Fruit fly (Drosophila melanogaster) whole organism, embryonic: Measurements from ENCODE around the gene Mocs1.

Experiments used
- Abd-B ChIP-seq: fragments of 200-800 bp; sonication (Bioruptor generic); optimal IDR thresholded peaks from 2 replicates; lab custom pipeline; 2018; ENCODE audit warnings: missing biosample characterization, mild to moderate bottlenecking, missing genetic modification characterization, moderate library complexity
- CG10462 ChIP-seq: fragments of 200-800 bp; sonication (Bioruptor generic); optimal IDR thresholded peaks from 2 replicates; lab custom pipeline; 2016; ENCODE audit warnings: missing biosample characterization, missing genetic modification characterization
- CG11695 ChIP-seq: fragments of 200-800 bp; sonication (Bioruptor generic); IDR thresholded peaks from 3 replicates; pipeline ENCODE4 v1.3.6; 2022; ENCODE audit warnings: missing biosample characterization, missing genetic modification characterization
- CG11723 ChIP-seq: fragments of 200-800 bp; sonication (Bioruptor generic); optimal IDR thresholded peaks from 2 replicates; lab custom pipeline; 2017; ENCODE audit warnings: missing biosample characterization, mild to moderate bottlenecking, missing genetic modification characterization
- CG13775 ChIP-seq: fragments of 200-800 bp; sonication (Bioruptor generic); optimal IDR thresholded peaks from 3 replicates; lab custom pipeline; 2017; ENCODE audit warnings: missing biosample characterization, mild to moderate bottlenecking, missing genetic modification characterization
- CG15011 ChIP-seq: fragments of 200-800 bp; sonication (Bioruptor generic); optimal IDR thresholded peaks from 3 replicates; lab custom pipeline; 2018; ENCODE audit warnings: missing biosample characterization, mild to moderate bottlenecking, missing genetic modification characterization
- CG1647 ChIP-seq: fragments of 200-800 bp; sonication (Bioruptor generic); optimal IDR thresholded peaks from 3 replicates; lab custom pipeline; 2016; ENCODE audit warnings: missing biosample characterization, missing genetic modification characterization
- CG17568 ChIP-seq: fragments of 200-800 bp; sonication (Bioruptor generic); optimal IDR thresholded peaks from 2 replicates; lab custom pipeline; 2018; ENCODE audit warnings: missing biosample characterization, mild to moderate bottlenecking, missing genetic modification characterization, moderate library complexity
- CG30431 ChIP-seq: fragments of 200-800 bp; sonication (Bioruptor generic); optimal IDR thresholded peaks from 2 replicates; lab custom pipeline; 2017; ENCODE audit warnings: missing biosample characterization, missing genetic modification characterization
- CG31365 ChIP-seq: fragments of 200-800 bp; sonication (Bioruptor generic); optimal IDR thresholded peaks from 2 replicates; lab custom pipeline; 2018; ENCODE audit warnings: missing biosample characterization, mild to moderate bottlenecking, missing genetic modification characterization
- CG34422 ChIP-seq: fragments of 200-800 bp; sonication (Bioruptor generic); IDR thresholded peaks from 3 replicates; pipeline ENCODE4 v1.3.6; 2022; ENCODE audit warnings: missing biosample characterization, missing genetic modification characterization
- CG4404 ChIP-seq: fragments of 200-800 bp; sonication (Bioruptor generic); IDR thresholded peaks from 2 replicates; pipeline ENCODE4 v1.3.6; 2022; ENCODE audit warnings: missing biosample characterization, missing genetic modification characterization
- CG6272 ChIP-seq: fragments of 200-800 bp; sonication (Bioruptor generic); IDR thresholded peaks from 2 replicates; pipeline ENCODE4 v1.3.6; 2022; ENCODE audit warnings: missing biosample characterization, missing genetic modification characterization
- CG8290 ChIP-seq, 3 experiments: fragments of 200-800 bp; sonication (Bioruptor generic); optimal IDR thresholded peaks; 2 replicates each; lab custom pipeline; 2016 to 2019; ENCODE audit warnings: missing biosample characterization in 3 of 3, missing genetic modification characterization in 3 of 3, mild to moderate bottlenecking in 2 of 3, moderate library complexity in 1 of 3
- CG9609 ChIP-seq: fragments of 200-800 bp; sonication (Bioruptor generic); optimal IDR thresholded peaks from 3 replicates; lab custom pipeline; 2016; ENCODE audit warnings: missing biosample characterization, missing genetic modification characterization
- CG9727 ChIP-seq: fragments of 200-800 bp; sonication (Bioruptor generic); optimal IDR thresholded peaks from 3 replicates; lab custom pipeline; 2017; ENCODE audit warnings: missing biosample characterization, mild to moderate bottlenecking, missing genetic modification characterization
- Chrac-16 ChIP-seq: fragments of 200-800 bp; sonication (Bioruptor generic); optimal IDR thresholded peaks from 3 replicates; lab custom pipeline; 2016; ENCODE audit warnings: missing biosample characterization, missing genetic modification characterization
- D19B ChIP-seq: fragments of 200-800 bp; sonication (Bioruptor generic); optimal IDR thresholded peaks from 2 replicates; lab custom pipeline; 2017; ENCODE audit warnings: missing biosample characterization, mild to moderate bottlenecking, missing genetic modification characterization
- Gug ChIP-seq: fragments of 200-800 bp; sonication (Bioruptor generic); IDR thresholded peaks from 4 replicates; pipeline ENCODE4 v1.3.6; 2022; ENCODE audit warnings: missing biosample characterization, missing genetic modification characterization
- Hmr ChIP-seq: fragments of 200-800 bp; sonication (Bioruptor generic); optimal IDR thresholded peaks from 3 replicates; lab custom pipeline; 2017; ENCODE audit warnings: mild to moderate bottlenecking, missing biosample characterization, missing genetic modification reagents, missing genetic modification characterization
- Lhr ChIP-seq: fragments of 200-800 bp; sonication (Bioruptor generic); optimal IDR thresholded peaks from 3 replicates; lab custom pipeline; 2017; ENCODE audit warnings: mild to moderate bottlenecking, missing biosample characterization, missing genetic modification reagents, missing genetic modification characterization
- Ravus ChIP-seq: fragments of 200-800 bp; sonication (Bioruptor generic); IDR thresholded peaks from 2 replicates; pipeline ENCODE4 v1.3.6; 2022; ENCODE audit warnings: missing biosample characterization, missing genetic modification characterization
- Xrp1 ChIP-seq: fragments of 200-800 bp; sonication (Bioruptor generic); IDR thresholded peaks from 2 replicates; pipeline ENCODE4 v1.3.6; 2022; ENCODE audit warnings: missing biosample characterization, missing genetic modification characterization
- cad ChIP-seq: fragments of >200 bp; optimal IDR thresholded peaks from 2 replicates; lab custom pipeline; 2017; ENCODE audit warnings: missing biosample characterization, missing genetic modification characterization
- disco-r ChIP-seq: fragments of 200-800 bp; sonication (Bioruptor generic); optimal IDR thresholded peaks from 2 replicates; lab custom pipeline; 2016; ENCODE audit warnings: missing biosample characterization, missing genetic modification characterization
- fd102C ChIP-seq: fragments of 200-800 bp; sonication (Bioruptor generic); optimal IDR thresholded peaks from 2 replicates; lab custom pipeline; 2018; ENCODE audit warnings: missing biosample characterization, mild to moderate bottlenecking, missing genetic modification characterization, moderate library complexity
- fd64A ChIP-seq: fragments of 200-800 bp; sonication (Bioruptor generic); optimal IDR thresholded peaks from 3 replicates; lab custom pipeline; 2018; ENCODE audit warnings: missing biosample characterization, mild to moderate bottlenecking, missing genetic modification characterization
- gsb ChIP-seq: fragments of 200-800 bp; sonication (Bioruptor generic); IDR thresholded peaks from 2 replicates; pipeline ENCODE4 v1.3.6; 2022; ENCODE audit warnings: missing biosample characterization, missing genetic modification characterization
- hbn ChIP-seq: fragments of 200-800 bp; sonication (Bioruptor generic); IDR thresholded peaks from 2 replicates; pipeline ENCODE4 v1.3.6; 2022; ENCODE audit warnings: missing biosample characterization, missing genetic modification characterization; ENCODE audit not compliant: partially characterized antibody
- jing ChIP-seq: fragments of 200-800 bp; sonication (Bioruptor generic); optimal IDR thresholded peaks from 2 replicates; lab custom pipeline; 2018; ENCODE audit warnings: missing biosample characterization, mild to moderate bottlenecking, missing genetic modification characterization
- kay ChIP-seq: fragments of 200-800 bp; sonication (Bioruptor generic); optimal IDR thresholded peaks from 2 replicates; lab custom pipeline; 2016; ENCODE audit warnings: missing biosample characterization, missing genetic modification characterization
- kni ChIP-seq: fragments of 200-800 bp; sonication (Bioruptor generic); optimal IDR thresholded peaks from 3 replicates; lab custom pipeline; 2017; ENCODE audit warnings: mild to moderate bottlenecking, missing biosample characterization, missing genetic modification reagents, missing genetic modification characterization
- maf-S ChIP-seq: fragments of 200-800 bp; sonication (Bioruptor generic); optimal IDR thresholded peaks from 2 replicates; lab custom pipeline; 2016; ENCODE audit warnings: missing biosample characterization, missing genetic modification characterization
- nerfin-2 ChIP-seq: fragments of 200-800 bp; sonication (Bioruptor generic); IDR thresholded peaks from 2 replicates; pipeline ENCODE4 v1.3.6; 2022; ENCODE audit warnings: missing biosample characterization, missing genetic modification characterization; ENCODE audit not compliant: partially characterized antibody
- nmo ChIP-seq: fragments of 200-800 bp; sonication (Bioruptor generic); optimal IDR thresholded peaks from 2 replicates; lab custom pipeline; 2018; ENCODE audit warnings: missing biosample characterization, mild to moderate bottlenecking, missing genetic modification characterization, moderate library complexity
- pita ChIP-seq: fragments of 200-800 bp; sonication (Bioruptor generic); optimal IDR thresholded peaks from 2 replicates; lab custom pipeline; 2017; ENCODE audit warnings: missing biosample characterization, mild to moderate bottlenecking, missing genetic modification characterization
- prd ChIP-seq, 3 experiments: fragments of >200 bp in 2 of 3; fragments of 200-800 bp in 1 of 3; sonication (Bioruptor generic) in 1 of 3; optimal IDR thresholded peaks in 2 of 3; IDR thresholded peaks in 1 of 3; 2 replicates in 2 of 3; 3 replicates in 1 of 3; pipeline versions ENCODE4 v1.3.6 to Lab custom; 2017 to 2022; ENCODE audit warnings: missing biosample characterization in 1 of 3, missing genetic modification characterization in 1 of 3
- pzg ChIP-seq: fragments of 200-800 bp; sonication (Bioruptor generic); optimal IDR thresholded peaks from 3 replicates; lab custom pipeline; 2018; ENCODE audit warnings: missing biosample characterization, mild to moderate bottlenecking, missing genetic modification characterization, moderate library complexity
- row ChIP-seq: fragments of 200-800 bp; sonication (Bioruptor generic); IDR thresholded peaks from 3 replicates; pipeline ENCODE4 v1.3.6; 2022; ENCODE audit warnings: missing biosample characterization, missing genetic modification characterization
- schlank ChIP-seq: fragments of 200-800 bp; sonication (Bioruptor generic); optimal IDR thresholded peaks from 2 replicates; lab custom pipeline; 2018; ENCODE audit warnings: missing biosample characterization, mild to moderate bottlenecking, missing genetic modification characterization
- sens-2 ChIP-seq: fragments of 200-800 bp; sonication (Bioruptor generic); IDR thresholded peaks from 2 replicates; pipeline ENCODE4 v1.3.6; 2022; ENCODE audit warnings: missing biosample characterization, missing genetic modification characterization
- so ChIP-seq: fragments of 200-800 bp; sonication (Bioruptor generic); IDR thresholded peaks from 3 replicates; pipeline ENCODE4 v1.3.6; 2022; ENCODE audit warnings: missing biosample characterization, missing genetic modification characterization
- tio ChIP-seq: fragments of 200-800 bp; sonication (Bioruptor generic); optimal IDR thresholded peaks from 2 replicates; lab custom pipeline; 2017; ENCODE audit warnings: missing biosample characterization, missing genetic modification characterization, inconsistent platforms
- tup ChIP-seq: fragments of 200-800 bp; sonication (Bioruptor generic); optimal IDR thresholded peaks from 2 replicates; lab custom pipeline; 2016; ENCODE audit warnings: missing biosample characterization, mild to moderate bottlenecking, missing genetic modification characterization, moderate library complexity
- twi ChIP-seq: fragments of 200-800 bp; optimal IDR thresholded peaks from 2 replicates; lab custom pipeline; 2019; ENCODE audit warnings: missing biosample characterization, mild to moderate bottlenecking, missing genetic modification characterization, moderate library complexity
- vfl ChIP-seq: fragments of 200-800 bp; sonication (Bioruptor generic); optimal IDR thresholded peaks from 2 replicates; lab custom pipeline; 2016; ENCODE audit warnings: missing biosample characterization, missing genetic modification characterization
- vnd ChIP-seq: fragments of 200-800 bp; sonication (Bioruptor generic); IDR thresholded peaks from 3 replicates; pipeline ENCODE4 v1.3.6; 2022; ENCODE audit warnings: missing biosample characterization, missing genetic modification characterization; ENCODE audit not compliant: partially characterized antibody
- zen ChIP-seq: fragments of 200-800 bp; sonication (Bioruptor generic); optimal IDR thresholded peaks from 3 replicates; lab custom pipeline; 2018; ENCODE audit warnings: missing biosample characterization, mild to moderate bottlenecking, missing genetic modification characterization, moderate library complexity
- zen2 ChIP-seq: fragments of 200-800 bp; sonication (Bioruptor generic); IDR thresholded peaks from 3 replicates; pipeline ENCODE4 v1.3.6; 2022; ENCODE audit warnings: missing biosample characterization, missing genetic modification characterization; ENCODE audit not compliant: partially characterized antibody
- zfh2 ChIP-seq: fragments of 200-800 bp; sonication (Bioruptor generic); optimal IDR thresholded peaks from 2 replicates; lab custom pipeline; 2016; ENCODE audit warnings: missing biosample characterization, missing genetic modification characterization

Gene Mocs1

dm6 chr3L:11119396-11119900 lies 49.1 kb downstream of the Mocs1 start (continued):
- TF ChIP-seq tio (no peak), CG15011 (GFP tag; lab: Kevin White, UChicago) (no peak), nerfin-2 (GFP tag; lab: Robert Waterston, UW) (no peak), kni (GFP tag; lab: Kevin White, UChicago) (no peak), CG1647 (GFP tag; lab: Kevin White, UChicago) (no peak), fd64A (GFP tag; lab: Kevin White, UChicago) (no peak), Hmr (GFP tag; lab: Kevin White, UChicago) (no peak), Lhr (no peak), CG6272 (peak; percentile 23; the same call in 1 of the 2 replicates), gsb (GFP tag; lab: Robert Waterston, UW) (no peak; the same call in 1 of the 2 replicates), CG8290 (GFP tag; optimal IDR thresholded peaks at IDR 0.05; lab: Kevin White, UChicago) (no peak), CG8290 (tag; optimal IDR thresholded peaks at IDR 0.05; lab: Kevin White, UChicago) (peak in 1 of 2 experiments; percentile 59), CG4404 (GFP tag; lab: Robert Waterston, UW) (0 out of 2 replicates have a peak, but pooled peaks have one; percentile 10), jing (GFP tag; lab: Kevin White, UChicago) (no peak), zen (tag; lab: Kevin White, UChicago) (no peak), zfh2 (GFP tag; lab: Kevin White, UChicago) (peak; percentile 32), Gug (GFP tag; lab: Robert Waterston, UW) (peak; percentile 40; the same call in 1 of the 4 replicates), hbn (GFP tag; lab: Robert Waterston, UW) (no peak), CG11723 (GFP tag; lab: Kevin White, UChicago) (no peak), Chrac-16 (GFP tag; lab: Kevin White, UChicago) (no peak), zen2 (no peak), sens-2 (no peak), pzg (GFP tag; lab: Kevin White, UChicago) (no peak), CG13775 (GFP tag; lab: Kevin White, UChicago) (no peak), Ravus (GFP tag; lab: Robert Waterston, UW) (no peak), vnd (GFP tag; lab: Robert Waterston, UW) (no peak), CG34422 (no peak), kay (no peak), CG10462 (GFP tag; lab: Kevin White, UChicago) (no peak), maf-S (GFP tag; lab: Kevin White, UChicago) (no peak), nmo (no peak), so (GFP tag; lab: Robert Waterston, UW) (no peak), cad (GFP tag; lab: Kevin White, UChicago) (peak; percentile 15), pita (no peak), CG9727 (GFP tag; lab: Kevin White, UChicago) (no peak), CG30431 (GFP tag; lab: Kevin White, UChicago) (no peak), D19B (no peak), disco-r (GFP tag; lab: Kevin White, UChicago) (no peak), tup (no peak), vfl (no peak), row (GFP tag; lab: Robert Waterston, UW) (peak; percentile 44), CG31365 (tag; lab: Kevin White, UChicago) (no peak), twi (tag; lab: Kevin White, UChicago) (no peak), Xrp1 (no peak), CG17568 (GFP tag; lab: Kevin White, UChicago) (peak; percentile 61), fd102C (GFP tag; lab: Kevin White, UChicago) (no peak), prd (optimal IDR thresholded peaks at IDR 0.05; lab: Kevin White, UChicago) (no peak), prd (GFP tag; IDR thresholded peaks at IDR 0.05; lab: Robert Waterston, UW) (0 out of 3 replicates have a peak, but pooled peaks have one; percentile 9), CG9609 (GFP tag; lab: Kevin White, UChicago) (no peak), schlank (no peak), CG11695 (no peak), Abd-B (no peak)
